Worm (Caenorhabditis elegans): Measurements from ENCODE around the gene nrde-3.

The nrde-3 gene

DNA sequence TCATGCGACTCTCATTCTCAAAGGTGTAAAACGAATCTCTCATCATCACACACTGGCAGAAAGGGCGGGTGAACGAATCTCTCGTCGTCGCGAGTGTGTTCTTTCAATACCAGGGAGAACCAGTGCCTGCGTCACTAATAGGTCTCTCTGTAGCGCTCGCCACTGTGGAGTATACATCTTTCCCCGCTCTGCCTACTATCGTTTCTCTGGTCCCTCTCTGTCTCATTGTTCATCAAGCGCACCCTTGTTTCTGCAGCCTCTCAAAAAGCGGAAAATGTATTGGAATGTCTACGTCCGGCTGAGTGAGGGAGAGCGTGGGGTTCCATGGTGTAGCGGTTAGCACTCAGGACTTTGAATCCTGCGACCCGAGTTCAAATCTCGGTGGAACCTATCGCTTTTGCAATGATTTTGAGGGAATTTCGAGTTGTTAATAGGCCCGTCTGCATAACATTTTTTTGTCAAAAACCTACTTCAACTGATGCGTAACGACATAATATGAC, 38.1 kb downstream of the nrde-3 start (continued):
- TF ChIP-seq nhr-42 (GFP tag; IDR thresholded peaks at IDR 0.05) (peak; percentile 87), daf-8 (GFP tag; IDR thresholded peaks at IDR 0.05) (no peak), arid-1 (GFP tag; conservative IDR thresholded peaks at IDR 0.05) (peak; percentile 31; the same call in 1 of the 2 replicates), dmd-6 (GFP tag; IDR thresholded peaks at IDR 0.05) (peak; percentile 77), Y5F2A.4 (GFP tag; optimal IDR thresholded peaks at IDR 0.05) (no peak), ZK337.2 (GFP tag; IDR thresholded peaks at IDR 0.05) (0 out of 2 replicates have a peak, but pooled peaks have one; percentile 53), nhr-111 (GFP tag; optimal IDR thresholded peaks at IDR 0.05) (peak; percentile 44), D1046.2 (GFP tag; IDR thresholded peaks at IDR 0.05) (peak; percentile 89), ceh-62 (tag; optimal IDR thresholded peaks at IDR 0.05) (no peak), dpl-1 (GFP tag; optimal IDR thresholded peaks at IDR 0.05) (peak; percentile 60), nhr-11 (tag; optimal IDR thresholded peaks at IDR 0.05) (peak; percentile 81), fos-1 (tag; optimal IDR thresholded peaks at IDR 0.05) (peak; percentile 67), saeg-2 (GFP tag; IDR thresholded peaks at IDR 0.05) (no peak), T26A8.4 (GFP tag; IDR thresholded peaks at IDR 0.05) (peak; percentile 96), egl-27 (tag; optimal IDR thresholded peaks at IDR 0.05) (no peak), zip-2 (tag; optimal IDR thresholded peaks at IDR 0.05) (peak; percentile 82), fkh-10 (GFP tag; optimal IDR thresholded peaks at IDR 0.05) (peak; percentile 72), cey-2 (tag; optimal IDR thresholded peaks at IDR 0.05; ENCODE audit: borderline replicate concordance, insufficient read depth) (no peak), lin-15B (tag; optimal IDR thresholded peaks at IDR 0.05) (no peak), tra-1 (GFP tag; IDR thresholded peaks at IDR 0.05) (peak; percentile 79), lin-1 (GFP tag; IDR thresholded peaks at IDR 0.05) (peak; percentile 65), R02D3.7 (tag; optimal IDR thresholded peaks at IDR 0.05) (no peak), mes-2 (tag; optimal IDR thresholded peaks at IDR 0.05; ENCODE audit: poor library complexity, severe bottlenecking) (peak; percentile 83), jun-1 (tag; optimal IDR thresholded peaks at IDR 0.05) (peak; percentile 91), snpc-4 (tag; optimal IDR thresholded peaks at IDR 0.05) (no peak), hmg-1.1 (GFP tag; IDR thresholded peaks at IDR 0.05) (peak; percentile 98), daf-16 (GFP tag; optimal IDR thresholded peaks at IDR 0.05) (peak; percentile 77 to 88), daf-16 (tag; optimal IDR thresholded peaks at IDR 0.05) (peak; percentile 91), nhr-25 (tag; optimal IDR thresholded peaks at IDR 0.05; ENCODE audit: borderline replicate concordance, insufficient read depth) (peak; percentile 75), hlh-11 (tag; optimal IDR thresholded peaks at IDR 0.05) (peak; percentile 89), ztf-7 (tag; optimal IDR thresholded peaks at IDR 0.05) (peak; percentile 70), mdl-1 (tag; optimal IDR thresholded peaks at IDR 0.05) (peak; percentile 56 to 90), unc-62 (GFP tag; optimal IDR thresholded peaks at IDR 0.05 in 1 of 2) (peak in 1 of 2 experiments; percentile 90), unc-62 (tag; optimal IDR thresholded peaks at IDR 0.05) (no peak), lsy-2 (tag; optimal IDR thresholded peaks at IDR 0.05) (peak; percentile 86 to 88), spr-3 (GFP tag; optimal IDR thresholded peaks at IDR 0.05) (peak; percentile 82), daf-19 (GFP tag; conservative IDR thresholded peaks at IDR 0.05) (peak; percentile 70), ces-1 (GFP tag; optimal IDR thresholded peaks at IDR 0.05) (no peak), nhr-102 (tag; optimal IDR thresholded peaks at IDR 0.05) (peak; percentile 96), nhr-77 (tag; optimal IDR thresholded peaks at IDR 0.05) (peak; percentile 95), daf-12 (tag; optimal IDR thresholded peaks at IDR 0.05) (no peak), vab-7 (GFP tag; IDR thresholded peaks at IDR 0.05) (peak; percentile 81), ceh-28 (tag; optimal IDR thresholded peaks at IDR 0.05) (peak; percentile 66), skn-1 (tag; optimal IDR thresholded peaks at IDR 0.05) (no peak), lir-3 (tag; optimal IDR thresholded peaks at IDR 0.05) (peak; percentile 84), zag-1 (tag; optimal IDR thresholded peaks at IDR 0.05) (peak; percentile 70), hif-1 (tag; optimal IDR thresholded peaks at IDR 0.05) (peak; percentile 43 to 44), hlh-30 (tag; optimal IDR thresholded peaks at IDR 0.05; ENCODE audit: insufficient read depth) (peak; percentile 83), nhr-76 (tag; optimal IDR thresholded peaks at IDR 0.05) (no peak), lin-13 (GFP tag; optimal IDR thresholded peaks at IDR 0.05) (peak; percentile 72), nhr-10 (tag; optimal IDR thresholded peaks at IDR 0.05) (peak; percentile 68)

All from whole organism, L4 larva.